Worm (Caenorhabditis elegans) whole organism, L4 larva: ENCODE measurements around the gene cutl-5.

Experiments used
- F10B5.3 ChIP-seq: sonication (generic microtip); optimal IDR thresholded peaks from 2 replicates; lab custom pipeline; 2016; ENCODE audit warnings: mild to moderate bottlenecking, missing genetic modification characterization, missing compliant biosample characterization
- F44E2.7 ChIP-seq: fragments of 200-800 bp; sonication (Bioruptor generic); IDR thresholded peaks from 2 replicates; pipeline ENCODE4 v2.1.2; 2022; ENCODE audit warnings: missing genetic modification characterization, missing compliant biosample characterization
- F49E8.2 ChIP-seq: sonication (generic microtip); optimal IDR thresholded peaks from 2 replicates; lab custom pipeline; 2016; ENCODE audit warnings: missing compliant biosample characterization, mild to moderate bottlenecking, missing genetic modification characterization, borderline replicate concordance
- T26A8.4 ChIP-seq: fragments of 200-800 bp; sonication (Bioruptor generic); IDR thresholded peaks from 2 replicates; pipeline ENCODE4 v1.3.6; 2022; ENCODE audit warnings: missing genetic modification characterization, missing compliant biosample characterization
- Y105C5A.15 ChIP-seq: fragments of 200-800 bp; sonication (Bioruptor generic); IDR thresholded peaks from 2 replicates; pipeline ENCODE4 v1.3.6; 2022; ENCODE audit warnings: missing genetic modification characterization, missing compliant biosample characterization
- ZK546.5 ChIP-seq, 2 experiments: sonication (generic microtip); optimal IDR thresholded peaks; 2 replicates each; lab custom pipeline; 2017; ENCODE audit warnings: missing biosample characterization in 2 of 2, missing genetic modification characterization in 2 of 2
- aha-1 ChIP-seq: fragments of 150-350 bp; peaks from one replicate; lab custom pipeline; 2014; ENCODE audit warnings: missing biosample characterization, missing genetic modification characterization
- ama-1 ChIP-seq: fragments of 150-350 bp; optimal IDR thresholded peaks from 2 replicates; lab custom pipeline; 2014; ENCODE audit warnings: inconsistent platforms, mixed read lengths
- attf-4 ChIP-seq: sonication (generic microtip); optimal IDR thresholded peaks from 3 replicates; lab custom pipeline; 2017; ENCODE audit warnings: missing biosample characterization, missing genetic modification characterization
- ceh-20 ChIP-seq: fragments of 200-800 bp; sonication (Bioruptor generic); IDR thresholded peaks from 2 replicates; pipeline ENCODE4 v1.3.6; 2022; ENCODE audit warnings: missing genetic modification reagents, missing genetic modification characterization, missing compliant biosample characterization
- ceh-32 ChIP-seq: sonication (generic microtip); optimal IDR thresholded peaks from 2 replicates; lab custom pipeline; 2016; ENCODE audit warnings: mild to moderate bottlenecking, missing genetic modification characterization, missing compliant biosample characterization; ENCODE audit not compliant: poor library complexity
- cey-2 ChIP-seq: sonication (generic microtip); optimal IDR thresholded peaks from 3 replicates; lab custom pipeline; 2017; ENCODE audit warnings: missing genetic modification characterization, mild to moderate bottlenecking, missing compliant biosample characterization, antibody characterized with exemption, borderline replicate concordance; ENCODE audit not compliant: insufficient read depth
- daf-8 ChIP-seq: fragments of 200-800 bp; sonication (Bioruptor generic); IDR thresholded peaks from 2 replicates; pipeline ENCODE4 v1.3.6; 2022; ENCODE audit warnings: missing genetic modification characterization, missing compliant biosample characterization
- dmd-9 ChIP-seq: fragments of 200-800 bp; sonication (Bioruptor generic); IDR thresholded peaks from 2 replicates; pipeline ENCODE4 v1.3.6; 2022; ENCODE audit warnings: missing genetic modification reagents, missing genetic modification characterization, missing compliant biosample characterization
- egl-43 ChIP-seq: fragments of 200-800 bp; sonication (Bioruptor generic); IDR thresholded peaks from 2 replicates; pipeline ENCODE4 v1.3.6; 2022; ENCODE audit warnings: missing genetic modification reagents, missing genetic modification characterization, missing compliant biosample characterization
- fos-1 ChIP-seq: fragments of 150-350 bp; optimal IDR thresholded peaks from 2 replicates; lab custom pipeline; 2014; ENCODE audit warnings: missing biosample characterization, missing genetic modification characterization
- hmg-1.1 ChIP-seq: fragments of 200-800 bp; sonication (Bioruptor generic); IDR thresholded peaks from 2 replicates; pipeline ENCODE4 v1.3.6; 2022; ENCODE audit warnings: missing genetic modification reagents, missing genetic modification characterization, missing compliant biosample characterization
- lin-15B ChIP-seq: fragments of 150-350 bp; sonication (generic microtip); optimal IDR thresholded peaks from 3 replicates; lab custom pipeline; 2014; ENCODE audit warnings: missing biosample characterization, missing genetic modification characterization
- lin-29 ChIP-seq: fragments of 200-800 bp; sonication (Bioruptor generic); IDR thresholded peaks from 2 replicates; pipeline ENCODE4 v1.3.6; 2022; ENCODE audit warnings: missing genetic modification reagents, missing genetic modification characterization, missing compliant biosample characterization
- lir-3 ChIP-seq: sonication (generic microtip); optimal IDR thresholded peaks from 2 replicates; lab custom pipeline; 2016; ENCODE audit warnings: mild to moderate bottlenecking, missing genetic modification characterization, missing compliant biosample characterization
- lsy-2 ChIP-seq, 2 experiments: fragments of 150-350 bp in 1 of 2; sonication (generic microtip) in 1 of 2; optimal IDR thresholded peaks; 2 replicates each; lab custom pipeline; 2014 to 2017; ENCODE audit warnings: missing biosample characterization in 2 of 2, missing genetic modification characterization in 2 of 2
- mes-2 ChIP-seq: sonication (generic microtip); optimal IDR thresholded peaks from 2 replicates; lab custom pipeline; 2016; ENCODE audit warnings: missing genotype, mild to moderate bottlenecking, missing genetic modification characterization, missing compliant biosample characterization; ENCODE audit not compliant: poor library complexity, severe bottlenecking
- nhr-11 ChIP-seq: fragments of 150-350 bp; optimal IDR thresholded peaks from 2 replicates; lab custom pipeline; 2014; ENCODE audit warnings: missing biosample characterization, missing genetic modification characterization
- nhr-111 ChIP-seq: fragments of 200-800 bp; sonication (Bioruptor generic); optimal IDR thresholded peaks from 2 replicates; lab custom pipeline; 2018; ENCODE audit warnings: mild to moderate bottlenecking, missing genetic modification characterization, missing compliant biosample characterization
- nhr-237 ChIP-seq: sonication (generic microtip); optimal IDR thresholded peaks from 2 replicates; lab custom pipeline; 2017; ENCODE audit warnings: missing biosample characterization, missing genetic modification characterization
- nhr-25 ChIP-seq: sonication (generic microtip); optimal IDR thresholded peaks from 2 replicates; lab custom pipeline; 2017; ENCODE audit warnings: missing genetic modification characterization, mild to moderate bottlenecking, missing compliant biosample characterization, antibody characterized with exemption, moderate library complexity, borderline replicate concordance; ENCODE audit not compliant: insufficient read depth
- nhr-77 ChIP-seq: fragments of 150-350 bp; optimal IDR thresholded peaks from 2 replicates; lab custom pipeline; 2014; ENCODE audit warnings: missing biosample characterization, missing genetic modification characterization
- skn-1 ChIP-seq: fragments of 150-350 bp; optimal IDR thresholded peaks from 2 replicates; lab custom pipeline; 2014; ENCODE audit warnings: missing biosample characterization, missing genetic modification characterization
- snpc-4 ChIP-seq: fragments of 150-350 bp; optimal IDR thresholded peaks from 2 replicates; lab custom pipeline; 2014; ENCODE audit warnings: missing biosample characterization, missing genetic modification characterization
- unc-130 ChIP-seq: sonication (generic microtip); optimal IDR thresholded peaks from 2 replicates; lab custom pipeline; 2016; ENCODE audit warnings: missing genetic modification reagents, missing genetic modification characterization, missing compliant biosample characterization
- zip-2 ChIP-seq: fragments of 150-350 bp; optimal IDR thresholded peaks from 2 replicates; lab custom pipeline; 2014; ENCODE audit warnings: missing biosample characterization, missing genetic modification characterization

cutl-5 gene

DNA sequence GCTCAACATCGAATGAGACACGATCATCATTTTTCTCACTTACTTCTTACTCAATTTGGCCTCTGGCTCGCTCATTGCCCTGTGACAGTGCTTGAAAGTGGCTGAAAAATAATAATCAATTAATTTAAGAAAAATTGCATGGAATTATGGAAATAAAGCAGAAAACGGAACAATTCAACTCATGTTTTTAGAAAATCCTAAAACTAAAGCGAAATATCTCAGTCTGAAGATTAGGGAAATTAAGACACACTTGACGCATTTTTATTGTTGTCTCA, 43.5 kb downstream of the cutl-5 start, which contains the start of gene kars-1:
kars-1 (minus strand) TSS at position 101 of the 275 bp plus-strand sequence.
- TF ChIP-seq egl-43 (GFP tag; lab: Robert Waterston, UW) (no peak), dmd-9 (no peak), ceh-20 (no peak), F44E2.7 (GFP tag; lab: Robert Waterston, UW) (no peak), T26A8.4 (GFP tag; lab: Robert Waterston, UW) (no peak), cey-2 (no peak), lin-29 (GFP tag; lab: Robert Waterston, UW) (no peak), F49E8.2 (tag; lab: Kevin White, UChicago) (no peak), F10B5.3 (tag; lab: Kevin White, UChicago) (no peak), ZK546.5 (tag; optimal IDR thresholded peaks at IDR 0.05; lab: Kevin White, UChicago) (no peak), lsy-2 (tag; optimal IDR thresholded peaks at IDR 0.05; lab: Kevin White, UChicago) (no peak), hmg-1.1 (GFP tag; lab: Robert Waterston, UW) (no peak), lir-3 (tag; lab: Kevin White, UChicago) (no peak), lin-15B (tag; lab: Kevin White, UChicago) (no peak)

ce11 chrII:7070434-7070833, 45.3 kb downstream of the cutl-5 start:
- TF ChIP-seq nhr-111 (GFP tag; lab: Kevin White, UChicago) = no peak
- no peak for TF ChIP-seq ceh-20
- no peak for TF ChIP-seq zip-2 (tag; lab: Kevin White, UChicago)
- no peak for TF ChIP-seq T26A8.4 (GFP tag; lab: Robert Waterston, UW)
- TF ChIP-seq Y105C5A.15 = no peak
- TF ChIP-seq attf-4 (tag; lab: Kevin White, UChicago) = no peak
- no peak for TF ChIP-seq lsy-2 (tag; optimal IDR thresholded peaks at IDR 0.05; lab: Kevin White, UChicago)
- no peak for TF ChIP-seq nhr-25
- TF ChIP-seq nhr-77 (tag; lab: Kevin White, UChicago) = no peak
- no peak for TF ChIP-seq aha-1 (tag; lab: Kevin White, UChicago)

- no peak for TF ChIP-seq unc-130 (GFP tag; lab: Kevin White, UChicago)
- peak; percentile 82 for TF ChIP-seq aha-1 (tag; lab: Kevin White, UChicago)
- no peak for TF ChIP-seq mes-2 (tag; lab: Kevin White, UChicago)
- TF ChIP-seq nhr-237 (tag; lab: Kevin White, UChicago) = no peak
- no peak for TF ChIP-seq egl-43 (GFP tag; lab: Robert Waterston, UW)
- TF ChIP-seq nhr-11 (tag; lab: Kevin White, UChicago) = no peak
- TF ChIP-seq, all 104 proteins: peak for 1
Observed at ce11 chrII:7069866-7070265, 45.8 kb downstream of the cutl-5 start, which contains the start of gene him-14. him-14 (minus strand) TSS chrII:7069966.

DNA sequence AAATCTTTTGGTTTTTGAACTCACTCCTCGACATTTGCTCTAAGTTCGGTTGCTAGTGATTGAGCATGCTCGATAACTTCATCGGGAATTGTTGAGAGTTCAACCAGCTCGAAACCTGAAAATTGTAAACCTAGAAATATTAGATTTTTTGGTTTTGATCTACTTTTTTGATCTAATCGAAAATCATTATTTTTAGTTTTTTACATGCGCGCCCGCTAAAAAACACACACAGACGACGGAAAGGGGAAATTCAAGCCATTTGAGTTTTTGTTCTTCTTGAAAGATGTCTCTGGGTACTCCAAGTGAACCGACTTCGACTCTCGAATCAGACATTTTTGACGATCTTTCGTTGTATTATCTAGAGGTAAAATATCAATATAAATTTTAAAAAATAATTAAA, 50.3 kb downstream of the cutl-5 start, which contains the start of gene nos-2:
nos-2 (plus strand) TSS at position 228 of the 400 bp plus-strand sequence.
- TF ChIP-seq skn-1 (tag; lab: Kevin White, UChicago) (no peak), snpc-4 (tag; lab: Kevin White, UChicago) (no peak), fos-1 (tag; lab: Kevin White, UChicago) (no peak), ama-1 (lab: Kevin White, UChicago) (no peak), daf-8 (no peak), ceh-32 (tag; lab: Kevin White, UChicago) (no peak)
